Worm (Caenorhabditis elegans) whole organism, L3 larva: Measurements from ENCODE around the gene T22F3.11.
"Not testable (repeated sequence)": the region's sequence is repeated elsewhere in the genome, so short reads cannot be mapped to it uniquely, and the experiment has no call there.

ENCODE experiments used
- R02D3.7 ChIP-seq: fragments of 150-350 bp; optimal IDR thresholded peaks from 2 replicates; lab custom pipeline; 2014; ENCODE audit warnings: missing biosample characterization, missing genetic modification characterization
- ZK546.5 ChIP-seq: sonication (generic microtip); optimal IDR thresholded peaks from 2 replicates; lab custom pipeline; 2017; ENCODE audit warnings: missing biosample characterization, missing genetic modification characterization
- aly-2 ChIP-seq: fragments of 150-350 bp; optimal IDR thresholded peaks from 2 replicates; lab custom pipeline; 2014; ENCODE audit warnings: missing biosample characterization, missing genetic modification characterization
- ama-1 ChIP-seq: fragments of 150-350 bp; optimal IDR thresholded peaks from 2 replicates; lab custom pipeline; 2018
- ceh-28 ChIP-seq: fragments of 150-350 bp; optimal IDR thresholded peaks from 2 replicates; lab custom pipeline; 2014; ENCODE audit warnings: missing biosample characterization, missing genetic modification reagents, missing genetic modification characterization
- ceh-82 ChIP-seq: fragments of 150-350 bp; optimal IDR thresholded peaks from 2 replicates; lab custom pipeline; 2014; ENCODE audit warnings: missing biosample characterization, missing genetic modification characterization
- ceh-9 ChIP-seq: sonication (generic microtip); optimal IDR thresholded peaks from 2 replicates; lab custom pipeline; 2018; ENCODE audit warnings: missing biosample characterization, missing genetic modification characterization
- daf-12 ChIP-seq: fragments of 150-350 bp; optimal IDR thresholded peaks from 2 replicates; lab custom pipeline; 2014; ENCODE audit warnings: missing biosample characterization, missing genetic modification reagents, missing genetic modification characterization
- egl-27 ChIP-seq: sonication (generic microtip); optimal IDR thresholded peaks from 4 replicates; lab custom pipeline; 2017; ENCODE audit warnings: missing biosample characterization, missing genetic modification reagents, missing genetic modification characterization
- elt-1 ChIP-seq: fragments of 150-350 bp; optimal IDR thresholded peaks from 2 replicates; lab custom pipeline; 2014; ENCODE audit warnings: missing biosample characterization, missing genetic modification characterization
- eor-1 ChIP-seq, 2 experiments: fragments of 150-350 bp; optimal IDR thresholded peaks; 2 replicates each; lab custom pipeline; 2014 to 2018; ENCODE audit warnings: missing biosample characterization in 2 of 2, missing genetic modification characterization in 2 of 2
- fkh-10 ChIP-seq: sonication (generic microtip); optimal IDR thresholded peaks from 2 replicates; lab custom pipeline; 2017; ENCODE audit warnings: missing biosample characterization, missing genetic modification reagents, missing genetic modification characterization
- fkh-2 ChIP-seq: fragments of 150-350 bp; optimal IDR thresholded peaks from 2 replicates; lab custom pipeline; 2014; ENCODE audit warnings: missing biosample characterization, missing genetic modification reagents, missing genetic modification characterization
- jun-1 ChIP-seq: fragments of 150-350 bp; optimal IDR thresholded peaks from 2 replicates; lab custom pipeline; 2014; ENCODE audit warnings: missing biosample characterization, missing genetic modification reagents, missing genetic modification characterization
- lin-39 ChIP-seq: fragments of 150-350 bp; optimal IDR thresholded peaks from 2 replicates; lab custom pipeline; 2018; ENCODE audit warnings: missing biosample characterization, missing genetic modification reagents, missing genetic modification characterization
- lsy-12 ChIP-seq: sonication (generic microtip); optimal IDR thresholded peaks from 2 replicates; lab custom pipeline; 2016; ENCODE audit warnings: mild to moderate bottlenecking, missing genetic modification characterization, missing compliant biosample characterization
- mdl-1 ChIP-seq: fragments of 150-350 bp; optimal IDR thresholded peaks from 2 replicates; lab custom pipeline; 2014; ENCODE audit warnings: missing biosample characterization, missing genetic modification characterization
- mml-1 ChIP-seq: fragments of 150-350 bp; sonication (generic microtip); optimal IDR thresholded peaks from 3 replicates; lab custom pipeline; 2014; ENCODE audit warnings: missing biosample characterization, missing genetic modification characterization
- nhr-11 ChIP-seq: fragments of 150-350 bp; optimal IDR thresholded peaks from 2 replicates; lab custom pipeline; 2014; ENCODE audit warnings: missing biosample characterization, missing genetic modification characterization
- nhr-12 ChIP-seq: fragments of 150-350 bp; optimal IDR thresholded peaks from 2 replicates; lab custom pipeline; 2014; ENCODE audit warnings: missing biosample characterization, missing genetic modification characterization
- nhr-23 ChIP-seq: fragments of 150-350 bp; optimal IDR thresholded peaks from 2 replicates; lab custom pipeline; 2014; ENCODE audit warnings: missing biosample characterization, missing genetic modification reagents, missing genetic modification characterization
- nhr-237 ChIP-seq: fragments of 150-350 bp; optimal IDR thresholded peaks from 2 replicates; lab custom pipeline; 2014; ENCODE audit warnings: missing biosample characterization, missing genetic modification characterization
- nhr-25 ChIP-seq: sonication (generic microtip); optimal IDR thresholded peaks from 2 replicates; lab custom pipeline; 2017; ENCODE audit warnings: missing biosample characterization, missing genetic modification characterization
- nhr-28 ChIP-seq: fragments of 150-350 bp; optimal IDR thresholded peaks from 2 replicates; lab custom pipeline; 2014; ENCODE audit warnings: missing biosample characterization, missing genetic modification characterization
- nhr-43 ChIP-seq: sonication (generic microtip); optimal IDR thresholded peaks from 2 replicates; lab custom pipeline; 2016; ENCODE audit warnings: mild to moderate bottlenecking, missing genetic modification characterization, missing compliant biosample characterization; ENCODE audit not compliant: poor library complexity, severe bottlenecking
- nhr-67 ChIP-seq: fragments of 150-350 bp; optimal IDR thresholded peaks from 2 replicates; lab custom pipeline; 2014; ENCODE audit warnings: missing biosample characterization, missing genetic modification characterization
- nhr-76 ChIP-seq: fragments of 150-350 bp; sonication (generic microtip); optimal IDR thresholded peaks from 5 replicates; lab custom pipeline; 2014; ENCODE audit warnings: missing biosample characterization, missing genetic modification characterization
- nhr-77 ChIP-seq: fragments of 150-350 bp; optimal IDR thresholded peaks from 2 replicates; lab custom pipeline; 2014; ENCODE audit warnings: missing biosample characterization, missing genetic modification characterization
- pha-4 ChIP-seq: fragments of 150-350 bp; optimal IDR thresholded peaks from 2 replicates; lab custom pipeline; 2014; ENCODE audit warnings: missing biosample characterization, missing genetic modification reagents, missing genetic modification characterization
- pqm-1 ChIP-seq: fragments of 150-350 bp; optimal IDR thresholded peaks from 2 replicates; lab custom pipeline; 2017; ENCODE audit warnings: missing biosample characterization, missing genetic modification characterization, inconsistent platforms
- sea-2 ChIP-seq: fragments of 150-350 bp; sonication (generic microtip); optimal IDR thresholded peaks from 4 replicates; lab custom pipeline; 2014; ENCODE audit warnings: missing biosample characterization, missing genetic modification reagents, missing genetic modification characterization
- skn-1 ChIP-seq: fragments of 150-350 bp; optimal IDR thresholded peaks from 2 replicates; lab custom pipeline; 2014; ENCODE audit warnings: missing biosample characterization, missing genetic modification characterization
- snpc-4 ChIP-seq: fragments of 150-350 bp; optimal IDR thresholded peaks from 2 replicates; lab custom pipeline; 2014; ENCODE audit warnings: missing biosample characterization, missing genetic modification characterization
- tbx-2 ChIP-seq: sonication (generic microtip); optimal IDR thresholded peaks from 2 replicates; lab custom pipeline; 2016; ENCODE audit warnings: mild to moderate bottlenecking, missing genetic modification characterization, missing compliant biosample characterization
- unc-39 ChIP-seq: sonication (generic microtip); optimal IDR thresholded peaks from 4 replicates; lab custom pipeline; 2017; ENCODE audit warnings: missing biosample characterization, missing genetic modification characterization
- ztf-4 ChIP-seq: fragments of 150-350 bp; optimal IDR thresholded peaks from 2 replicates; lab custom pipeline; 2014; ENCODE audit warnings: missing biosample characterization, missing genetic modification characterization

The T22F3.11 gene

ce11 chrV:3632249-3633030 is 18.1 kb upstream of the T22F3.11 start (continued):
- TF ChIP-seq mdl-1 (tag; lab: Kevin White, UChicago), result no peak
- no peak for TF ChIP-seq fkh-2 (tag; lab: Kevin White, UChicago)
- TF ChIP-seq snpc-4, result no peak
- TF ChIP-seq lsy-12 (tag; lab: Kevin White, UChicago), result no peak
- TF ChIP-seq tbx-2 (tag; lab: Kevin White, UChicago), result no peak
- no peak for TF ChIP-seq elt-1 (tag; lab: Kevin White, UChicago)
- no peak for TF ChIP-seq ztf-4 (tag; lab: Kevin White, UChicago)
- no peak for TF ChIP-seq unc-39 (tag; lab: Kevin White, UChicago)
- TF ChIP-seq R02D3.7 (tag; lab: Kevin White, UChicago), result no peak
- no peak for TF ChIP-seq ama-1 (lab: Kevin White, UChicago)
- peak; percentile 24 for TF ChIP-seq jun-1 (tag; lab: Kevin White, UChicago)

- TF ChIP-seq nhr-77 (tag; lab: Kevin White, UChicago), result no peak
- TF ChIP-seq jun-1 (tag; lab: Kevin White, UChicago), result no peak
- TF ChIP-seq egl-27 (tag; lab: Kevin White, UChicago), result no peak
- no peak for TF ChIP-seq nhr-25 (tag; lab: Kevin White, UChicago)
- no peak for TF ChIP-seq aly-2 (tag; lab: Kevin White, UChicago)
- no peak for TF ChIP-seq nhr-12 (tag; lab: Kevin White, UChicago)
- TF ChIP-seq ceh-9 (tag; lab: Kevin White, UChicago), result no peak
- TF ChIP-seq lin-39 (tag; lab: Kevin White, UChicago), result no peak
- no peak for TF ChIP-seq ceh-82
- TF ChIP-seq fkh-2 (tag; lab: Kevin White, UChicago), result no peak
- no peak for TF ChIP-seq sea-2 (GFP tag; lab: Kevin White, UChicago)
- TF ChIP-seq mdl-1 (tag; lab: Kevin White, UChicago), result no peak
- no peak for TF ChIP-seq nhr-28
- TF ChIP-seq pha-4 (tag; lab: Kevin White, UChicago), result no peak
- TF ChIP-seq nhr-23 (tag; lab: Kevin White, UChicago), result no peak
- TF ChIP-seq unc-39 (tag; lab: Kevin White, UChicago), result no peak
- no peak for TF ChIP-seq nhr-237 (tag; lab: Kevin White, UChicago)
- no peak for TF ChIP-seq nhr-67 (tag; lab: Kevin White, UChicago)
Observed at ce11 chrV:3631591-3631990, 17.2 kb upstream of the T22F3.11 start, which contains the start of gene F59B1.6. Gene F59B1.6 (minus strand): TSS chrV:3631691.

ce11 chrV:3626944-3627343 is 12.6 kb upstream of the T22F3.11 start, which contains the start of gene F59B1.4:
Gene F59B1.4 (minus strand): TSS chrV:3627044.
- TF ChIP-seq nhr-25 (tag; lab: Kevin White, UChicago) (no peak), nhr-43 (tag; lab: Kevin White, UChicago) (no peak), ztf-4 (tag; lab: Kevin White, UChicago) (no peak), skn-1 (no peak), fkh-10 (no peak), nhr-11 (no peak), mml-1 (tag; lab: Kevin White, UChicago) (no peak), nhr-76 (tag; lab: Kevin White, UChicago) (no peak), eor-1 (tag; optimal IDR thresholded peaks at IDR 0.05; lab: Kevin White, UChicago) (no peak), pha-4 (tag; lab: Kevin White, UChicago) (no peak), egl-27 (tag; lab: Kevin White, UChicago) (no peak), ceh-82 (no peak), pqm-1 (tag; lab: Kevin White, UChicago) (no peak), nhr-12 (tag; lab: Kevin White, UChicago) (no peak), ceh-28 (tag; lab: Kevin White, UChicago) (no peak), nhr-77 (tag; lab: Kevin White, UChicago) (no peak), ZK546.5 (tag; lab: Kevin White, UChicago) (no peak), daf-12 (tag; lab: Kevin White, UChicago) (no peak)

- TF ChIP-seq snpc-4; eor-1 (tag; optimal IDR thresholded peaks at IDR 0.05; lab: Kevin White, UChicago); ZK546.5 (tag; lab: Kevin White, UChicago): not testable (repeated sequence)
Observed at ce11 chrV:3620608-3621007, 6.3 kb upstream of the T22F3.11 start, which contains the start of gene srx-93. Gene srx-93 (minus strand): TSS chrV:3620708.
